Worm (Caenorhabditis elegans) whole organism, L1 larva: ENCODE data around the gene ZK185.2.
A peak's percentile ranks its signal among the peaks of the same experiment; 100 is the strongest.

Experiments used
- C04F5.9 ChIP-seq: sonication (generic microtip); optimal IDR thresholded peaks from 2 replicates; lab custom pipeline; 2016; ENCODE audit warnings: missing genetic modification characterization, missing compliant biosample characterization
- C34B4.2 ChIP-seq: sonication (generic microtip); optimal IDR thresholded peaks from 2 replicates; lab custom pipeline; 2017; ENCODE audit warnings: mild to moderate bottlenecking, missing genetic modification characterization, missing compliant biosample characterization
- aly-2 ChIP-seq: fragments of 150-350 bp; optimal IDR thresholded peaks from 2 replicates; lab custom pipeline; 2014; ENCODE audit warnings: missing biosample characterization, missing genetic modification characterization
- blmp-1 ChIP-seq: fragments of 150-350 bp; optimal IDR thresholded peaks from 2 replicates; lab custom pipeline; 2014; ENCODE audit warnings: missing biosample characterization, missing genetic modification characterization
- ceh-63 ChIP-seq: fragments of 200-800 bp; sonication (Bioruptor generic); optimal IDR thresholded peaks from 2 replicates; lab custom pipeline; 2018; ENCODE audit warnings: mild to moderate bottlenecking, missing genetic modification characterization, missing compliant biosample characterization
- ceh-8 ChIP-seq: fragments of 200-800 bp; sonication (Bioruptor generic); optimal IDR thresholded peaks from 2 replicates; lab custom pipeline; 2018; ENCODE audit warnings: mild to moderate bottlenecking, missing genetic modification characterization, moderate library complexity, missing compliant biosample characterization
- ceh-82 ChIP-seq, 3 experiments: fragments of 150-350 bp in 1 of 3; sonication (generic microtip) in 2 of 3; optimal IDR thresholded peaks; 2 replicates each; lab custom pipeline; 2014 to 2017; ENCODE audit warnings: missing biosample characterization in 3 of 3, missing genetic modification characterization in 3 of 3
- ceh-88 ChIP-seq: fragments of 200-800 bp; sonication (Bioruptor generic); IDR thresholded peaks from 2 replicates; pipeline ENCODE4 v1.3.6; 2022; ENCODE audit warnings: missing genetic modification characterization, missing compliant biosample characterization
- dsc-1 ChIP-seq: sonication (generic microtip); optimal IDR thresholded peaks from 2 replicates; lab custom pipeline; 2016; ENCODE audit warnings: mild to moderate bottlenecking, missing genetic modification characterization, missing compliant biosample characterization
- efl-1 ChIP-seq, 4 experiments: fragments of 150-350 bp; optimal IDR thresholded peaks in 3 of 4; peaks in 1 of 4; 1 replicate in 1 of 4; 2 replicates in 3 of 4; lab custom pipeline; 2014; ENCODE audit warnings: missing biosample characterization in 2 of 4, missing genetic modification characterization in 2 of 4, missing genetic modification reagents in 2 of 4
- efl-3 ChIP-seq: fragments of 200-800 bp; sonication (Bioruptor generic); optimal IDR thresholded peaks from 2 replicates; lab custom pipeline; 2018; ENCODE audit warnings: mild to moderate bottlenecking, missing genetic modification characterization, missing compliant biosample characterization
- egl-13 ChIP-seq: sonication (generic microtip); optimal IDR thresholded peaks from 2 replicates; lab custom pipeline; 2016; ENCODE audit warnings: missing genotype, missing genetic modification reagents, missing genetic modification characterization, missing compliant biosample characterization
- elt-2 ChIP-seq: sonication (generic microtip); optimal IDR thresholded peaks from 2 replicates; lab custom pipeline; 2016; ENCODE audit warnings: missing genetic modification characterization, mild to moderate bottlenecking, inconsistent platforms, missing compliant biosample characterization, missing genetic modification reagents
- elt-3 ChIP-seq, 6 experiments: fragments of 150-350 bp in 1 of 6; sonication (generic microtip); optimal IDR thresholded peaks; 2 replicates each; lab custom pipeline; 2017 to 2018; ENCODE audit warnings: missing biosample characterization in 6 of 6, missing genetic modification characterization in 6 of 6, inconsistent platforms in 1 of 6
- ets-5 ChIP-seq: fragments of 200-800 bp; sonication (Bioruptor generic); IDR thresholded peaks from 2 replicates; pipeline ENCODE4 v1.3.6; 2022; ENCODE audit warnings: missing genetic modification characterization, missing compliant biosample characterization
- fkh-10 ChIP-seq: sonication (generic microtip); optimal IDR thresholded peaks from 2 replicates; lab custom pipeline; 2017; ENCODE audit warnings: missing biosample characterization, missing genetic modification reagents, missing genetic modification characterization
- fkh-8 ChIP-seq: sonication (generic microtip); optimal IDR thresholded peaks from 2 replicates; lab custom pipeline; 2016; ENCODE audit warnings: mild to moderate bottlenecking, missing genetic modification characterization, missing compliant biosample characterization
- grh-1 ChIP-seq: fragments of 200-800 bp; sonication (Bioruptor generic); IDR thresholded peaks from 2 replicates; pipeline ENCODE4 v1.3.6; 2022; ENCODE audit warnings: missing genetic modification reagents, missing genetic modification characterization, missing compliant biosample characterization
- hlh-4 ChIP-seq: sonication (generic microtip); optimal IDR thresholded peaks from 2 replicates; lab custom pipeline; 2016; ENCODE audit warnings: mild to moderate bottlenecking, missing genetic modification characterization, missing compliant biosample characterization
- irx-1 ChIP-seq: sonication (generic microtip); optimal IDR thresholded peaks from 2 replicates; lab custom pipeline; 2016; ENCODE audit warnings: missing genetic modification characterization, missing compliant biosample characterization
- isw-1 ChIP-seq: fragments of 200-800 bp; sonication (Bioruptor generic); IDR thresholded peaks from 2 replicates; pipeline ENCODE4 v1.3.6; 2022; ENCODE audit warnings: missing genetic modification characterization, missing compliant biosample characterization
- jun-1 ChIP-seq: fragments of 150-350 bp; optimal IDR thresholded peaks from 2 replicates; lab custom pipeline; 2014; ENCODE audit warnings: missing biosample characterization, missing genetic modification reagents, missing genetic modification characterization
- lin-13 ChIP-seq: fragments of 150-350 bp; optimal IDR thresholded peaks from 2 replicates; lab custom pipeline; 2014; ENCODE audit warnings: missing biosample characterization, missing genetic modification reagents, missing genetic modification characterization
- lin-14 ChIP-seq: fragments of 200-800 bp; sonication (Bioruptor generic); optimal IDR thresholded peaks from 2 replicates; lab custom pipeline; 2018; ENCODE audit warnings: mild to moderate bottlenecking, missing genetic modification characterization, moderate library complexity, missing compliant biosample characterization
- lin-15B ChIP-seq: fragments of 150-350 bp; sonication (generic microtip); optimal IDR thresholded peaks from 3 replicates; lab custom pipeline; 2014; ENCODE audit warnings: missing biosample characterization, missing genetic modification characterization
- lin-35 ChIP-seq, 2 experiments: fragments of 150-350 bp; optimal IDR thresholded peaks; 2 replicates each; lab custom pipeline; 2014; ENCODE audit warnings: missing biosample characterization in 2 of 2, missing genetic modification characterization in 2 of 2, missing genetic modification reagents in 2 of 2
- lin-39 ChIP-seq: fragments of 150-350 bp; optimal IDR thresholded peaks from 2 replicates; lab custom pipeline; 2014; ENCODE audit warnings: missing biosample characterization, missing genetic modification reagents, missing genetic modification characterization
- lir-3 ChIP-seq: sonication (generic microtip); optimal IDR thresholded peaks from 2 replicates; lab custom pipeline; 2016; ENCODE audit warnings: mild to moderate bottlenecking, missing genetic modification characterization, moderate library complexity, missing compliant biosample characterization; ENCODE audit not compliant: poor library complexity
- lsy-2 ChIP-seq, 2 experiments: fragments of 150-350 bp; optimal IDR thresholded peaks; 2 replicates each; lab custom pipeline; 2014; ENCODE audit warnings: missing biosample characterization in 2 of 2, missing genetic modification characterization in 2 of 2
- mdl-1 ChIP-seq, 2 experiments: fragments of 150-350 bp; optimal IDR thresholded peaks; 2 replicates each; lab custom pipeline; 2014 to 2017; ENCODE audit warnings: missing biosample characterization in 2 of 2, missing genetic modification characterization in 2 of 2, inconsistent platforms in 1 of 2
- mep-1 ChIP-seq: fragments of 150-350 bp; optimal IDR thresholded peaks from 2 replicates; lab custom pipeline; 2014; ENCODE audit warnings: missing biosample characterization, missing genetic modification characterization
- nhr-20 ChIP-seq: sonication (generic microtip); optimal IDR thresholded peaks from 2 replicates; lab custom pipeline; 2016; ENCODE audit warnings: mild to moderate bottlenecking, missing genetic modification characterization, missing compliant biosample characterization
- nhr-47 ChIP-seq: sonication (generic microtip); optimal IDR thresholded peaks from 2 replicates; lab custom pipeline; 2016; ENCODE audit warnings: mild to moderate bottlenecking, missing genetic modification characterization, moderate library complexity, missing compliant biosample characterization
- nhr-71 ChIP-seq: sonication (generic microtip); optimal IDR thresholded peaks from 2 replicates; lab custom pipeline; 2016; ENCODE audit warnings: mild to moderate bottlenecking, missing genetic modification characterization, moderate library complexity, missing compliant biosample characterization
- nhr-76 ChIP-seq: sonication (generic microtip); optimal IDR thresholded peaks from 2 replicates; lab custom pipeline; 2017; ENCODE audit warnings: missing biosample characterization, missing genetic modification characterization
- nhr-77 ChIP-seq: fragments of 150-350 bp; optimal IDR thresholded peaks from 2 replicates; lab custom pipeline; 2014; ENCODE audit warnings: missing biosample characterization, missing genetic modification characterization
- nhr-84 ChIP-seq: sonication (generic microtip); optimal IDR thresholded peaks from 2 replicates; lab custom pipeline; 2017; ENCODE audit warnings: missing biosample characterization, missing genetic modification characterization
- nhr-90 ChIP-seq: sonication (generic microtip); optimal IDR thresholded peaks from 2 replicates; lab custom pipeline; 2016; ENCODE audit warnings: mild to moderate bottlenecking, missing genetic modification characterization, missing compliant biosample characterization; ENCODE audit not compliant: poor library complexity
- rnt-1 ChIP-seq: sonication (generic microtip); optimal IDR thresholded peaks from 2 replicates; lab custom pipeline; 2016; ENCODE audit warnings: mild to moderate bottlenecking, missing genetic modification characterization, moderate library complexity, missing compliant biosample characterization
- snpc-4 ChIP-seq: fragments of 150-350 bp; optimal IDR thresholded peaks from 2 replicates; lab custom pipeline; 2014; ENCODE audit warnings: missing biosample characterization, missing genetic modification characterization
- sox-4 ChIP-seq: sonication (generic microtip); optimal IDR thresholded peaks from 2 replicates; lab custom pipeline; 2016; ENCODE audit warnings: missing genetic modification characterization, missing compliant biosample characterization
- tlp-1 ChIP-seq: fragments of 150-350 bp; optimal IDR thresholded peaks from 2 replicates; lab custom pipeline; 2014; ENCODE audit warnings: missing biosample characterization, missing genetic modification characterization
- unc-30 ChIP-seq: sonication (generic microtip); optimal IDR thresholded peaks from 2 replicates; lab custom pipeline; 2017; ENCODE audit warnings: missing biosample characterization, missing genetic modification characterization
- zip-4 ChIP-seq: fragments of 200-800 bp; sonication (Bioruptor generic); optimal IDR thresholded peaks from 2 replicates; lab custom pipeline; 2018; ENCODE audit warnings: mild to moderate bottlenecking, missing genetic modification characterization, moderate library complexity, missing compliant biosample characterization
- ztf-11 ChIP-seq, 2 experiments: sonication (generic microtip); optimal IDR thresholded peaks; 2 replicates each; lab custom pipeline; 2016 to 2017; ENCODE audit warnings: missing genetic modification characterization in 2 of 2, missing biosample characterization in 1 of 2, missing compliant biosample characterization in 1 of 2

ZK185.2 gene

ce11 chrIV:4567343-4567742, 31.0 kb downstream of the ZK185.2 start, which contains the start of gene F28E10.4:
Gene F28E10.4 (minus strand): TSS chrIV:4567443.
- TF ChIP-seq lin-15B (tag; lab: Kevin White, UChicago) (no peak), C04F5.9 (tag; lab: Kevin White, UChicago) (no peak), nhr-76 (tag; lab: Kevin White, UChicago) (no peak), nhr-20 (tag; lab: Kevin White, UChicago) (no peak), jun-1 (no peak), mep-1 (tag; lab: Kevin White, UChicago) (no peak), ceh-88 (GFP tag; lab: Robert Waterston, UW) (no peak), elt-2 (tag; lab: Kevin White, UChicago) (no peak)
- TF ChIP-seq, all 84 proteins: peak for 0

ce11 chrIV:4568402-4568891, 32.1 kb downstream of the ZK185.2 start, which contains the start of gene F28E10.1:
Gene F28E10.1 (plus strand): TSS chrIV:4568841.
- no peak for TF ChIP-seq hlh-4 (tag; lab: Kevin White, UChicago)
- no peak for TF ChIP-seq ceh-63 (GFP tag; lab: Kevin White, UChicago)
- peak; percentile 77 for TF ChIP-seq fkh-10 (GFP tag; lab: Kevin White, UChicago)
- TF ChIP-seq lin-14, result peak; percentile 54
- no peak for TF ChIP-seq sox-4 (tag; lab: Kevin White, UChicago)

ce11 chrIV:4570599-4570998, 34.3 kb downstream of the ZK185.2 start:
- TF ChIP-seq sox-4 (tag; lab: Kevin White, UChicago), result no peak
- no peak for TF ChIP-seq C04F5.9 (tag; lab: Kevin White, UChicago)
- TF ChIP-seq fkh-8 (tag; lab: Kevin White, UChicago), result peak; percentile 64
- TF ChIP-seq lir-3 (tag; lab: Kevin White, UChicago), result no peak
- no peak for TF ChIP-seq snpc-4 (tag; lab: Kevin White, UChicago)
- no peak for TF ChIP-seq tlp-1
- peak; percentile 27 for TF ChIP-seq nhr-47
- no peak for TF ChIP-seq lin-39 (tag; lab: Kevin White, UChicago)
- TF ChIP-seq lin-14, result peak; percentile 79
- TF ChIP-seq isw-1 (GFP tag; lab: Robert Waterston, UW), result no peak
- no peak for TF ChIP-seq grh-1
- TF ChIP-seq zip-4, result no peak
- no peak for TF ChIP-seq C34B4.2 (tag; lab: Kevin White, UChicago)
- TF ChIP-seq nhr-90 (tag; lab: Kevin White, UChicago), result no peak
- TF ChIP-seq lin-15B (tag; lab: Kevin White, UChicago), result no peak
- peak; percentile 24 for TF ChIP-seq nhr-71
- peak; percentile 77 for TF ChIP-seq fkh-10 (GFP tag; lab: Kevin White, UChicago)
- TF ChIP-seq ceh-8 (GFP tag; lab: Kevin White, UChicago), result no peak
- no peak for TF ChIP-seq efl-1 (optimal IDR thresholded peaks at IDR 0.05; lab: Kevin White, UChicago)
- TF ChIP-seq efl-1 (GFP tag; optimal IDR thresholded peaks at IDR 0.05 in 1 of 2; lab: Kevin White, UChicago), result peak in 1 of 2 experiments; percentile 2
- peak; percentile 9 for TF ChIP-seq lin-13 (GFP tag; lab: Kevin White, UChicago)
- no peak for TF ChIP-seq mdl-1 (tag; optimal IDR thresholded peaks at IDR 0.05; lab: Kevin White, UChicago)
- no peak for TF ChIP-seq aly-2 (tag; lab: Kevin White, UChicago)
- TF ChIP-seq irx-1 (tag; lab: Kevin White, UChicago), result peak; percentile 9
- TF ChIP-seq efl-3, result no peak
- no peak for TF ChIP-seq nhr-76 (tag; lab: Kevin White, UChicago)

- TF ChIP-seq ets-5 (GFP tag; lab: Robert Waterston, UW), result no peak
- TF ChIP-seq lin-35 (GFP tag; optimal IDR thresholded peaks at IDR 0.05; lab: Kevin White, UChicago), result no peak
- no peak for TF ChIP-seq sox-4 (tag; lab: Kevin White, UChicago)
- no peak for TF ChIP-seq nhr-84 (tag; lab: Kevin White, UChicago)
- no peak for TF ChIP-seq mep-1 (tag; lab: Kevin White, UChicago)
- TF ChIP-seq unc-30 (tag; lab: Kevin White, UChicago), result no peak
- TF ChIP-seq ztf-11 (tag; optimal IDR thresholded peaks at IDR 0.05; lab: Kevin White, UChicago), result no peak
- no peak for TF ChIP-seq lsy-2 (tag; optimal IDR thresholded peaks at IDR 0.05; lab: Kevin White, UChicago)
- TF ChIP-seq egl-13 (tag; lab: Kevin White, UChicago), result no peak
- TF ChIP-seq blmp-1 (tag; lab: Kevin White, UChicago), result no peak
- TF ChIP-seq snpc-4 (tag; lab: Kevin White, UChicago), result no peak
- no peak for TF ChIP-seq nhr-77
- peak; percentile 6 for TF ChIP-seq nhr-47
- no peak for TF ChIP-seq rnt-1 (tag; lab: Kevin White, UChicago)
- TF ChIP-seq dsc-1 (tag; lab: Kevin White, UChicago), result no peak
- no peak for TF ChIP-seq elt-3 (tag; optimal IDR thresholded peaks at IDR 0.05; lab: Kevin White, UChicago)
- TF ChIP-seq lin-14, result peak; percentile 52
- TF ChIP-seq ceh-82 (tag; optimal IDR thresholded peaks at IDR 0.05; lab: Kevin White, UChicago), result peak in 1 of 3 experiments; percentile 26
- no peak for TF ChIP-seq mdl-1 (tag; optimal IDR thresholded peaks at IDR 0.05; lab: Kevin White, UChicago)
- no peak for TF ChIP-seq nhr-71
- no peak for TF ChIP-seq zip-4
Measured at ce11 chrIV:4574051-4574450, 37.7 kb downstream of the ZK185.2 start.
